Fruit fly (Drosophila melanogaster) Kc167 (cell line): ENCODE data around the gene FucT6.

ENCODE experiments used
- Myc ChIP-seq: fragments of >200 bp; optimal IDR thresholded peaks from 2 replicates; lab custom pipeline; 2017; ENCODE audit warnings: missing external identifiers
- Sin3A ChIP-seq: fragments of >200 bp; optimal IDR thresholded peaks from 2 replicates; lab custom pipeline; 2018; ENCODE audit warnings: missing external identifiers
- h ChIP-seq: fragments of >200 bp; optimal IDR thresholded peaks from 3 replicates; lab custom pipeline; 2018; ENCODE audit warnings: missing external identifiers
- insv ChIP-seq: fragments of >200 bp; optimal IDR thresholded peaks from 3 replicates; lab custom pipeline; 2018; ENCODE audit warnings: missing external identifiers
- psq ChIP-seq: fragments of >200 bp; optimal IDR thresholded peaks from 2 replicates; lab custom pipeline; 2017; ENCODE audit warnings: missing external identifiers
- ttk ChIP-seq: sonication (Bioruptor generic); optimal IDR thresholded peaks from 2 replicates; lab custom pipeline; 2017; ENCODE audit warnings: missing external identifiers

FucT6 gene

dm6 chrX:11717892-11718291, 8.1 kb upstream of the FucT6 start:
- no peak for TF ChIP-seq Sin3A (lab: Kevin White, UChicago)
- no peak for TF ChIP-seq insv (lab: Kevin White, UChicago)
- TF ChIP-seq h (lab: Kevin White, UChicago), result no peak
- no peak for TF ChIP-seq Myc (lab: Kevin White, UChicago)
- no peak for TF ChIP-seq psq (lab: Kevin White, UChicago)
- TF ChIP-seq ttk (lab: Kevin White, UChicago), result no peak

dm6 chrX:11716731-11717326, 7.1 kb upstream of the FucT6 start, which contains the start of gene prtp:
TSS of gene prtp (plus strand) at chrX:11716756.
- no peak for TF ChIP-seq psq (lab: Kevin White, UChicago)
- TF ChIP-seq h (lab: Kevin White, UChicago), result no peak
- no peak for TF ChIP-seq insv (lab: Kevin White, UChicago)

- TF ChIP-seq insv (lab: Kevin White, UChicago) (no peak), psq (lab: Kevin White, UChicago) (peak; percentile 69)
These were observed 6.4 kb upstream of the FucT6 start for dm6 chrX:11715937-11716730.

- TF ChIP-seq ttk (lab: Kevin White, UChicago) (no peak), Myc (lab: Kevin White, UChicago) (no peak), h (lab: Kevin White, UChicago) (no peak), Sin3A (lab: Kevin White, UChicago) (no peak), psq (lab: Kevin White, UChicago) (no peak), insv (lab: Kevin White, UChicago) (no peak)
These were observed 5.5 kb upstream of the FucT6 start, which contains the start of gene Amun for dm6 chrX:11715263-11715659. TSS of gene Amun (minus strand) at chrX:11715565.

- TF ChIP-seq Myc (lab: Kevin White, UChicago) (no peak), psq (lab: Kevin White, UChicago) (peak; percentile 63), insv (lab: Kevin White, UChicago) (no peak), h (lab: Kevin White, UChicago) (no peak)
These were observed 4.9 kb upstream of the FucT6 start for dm6 chrX:11714529-11715262.

- TF ChIP-seq Sin3A (lab: Kevin White, UChicago), result no peak
- no peak for TF ChIP-seq h (lab: Kevin White, UChicago)
- TF ChIP-seq Myc (lab: Kevin White, UChicago), result no peak
- peak; percentile 36 for TF ChIP-seq psq (lab: Kevin White, UChicago)
These were observed 4.2 kb upstream of the FucT6 start for dm6 chrX:11713808-11714528.

dm6 chrX:11704929-11705612, 4.7 kb downstream of the FucT6 start, which contains the start of gene CG2444:
TSS of gene CG2444 (minus strand) at chrX:11705300.
- TF ChIP-seq psq (lab: Kevin White, UChicago) (no peak), insv (lab: Kevin White, UChicago) (no peak), h (lab: Kevin White, UChicago) (no peak), Sin3A (lab: Kevin White, UChicago) (no peak), ttk (lab: Kevin White, UChicago) (no peak), Myc (lab: Kevin White, UChicago) (no peak)

- TF ChIP-seq psq (lab: Kevin White, UChicago), result no peak
- TF ChIP-seq h (lab: Kevin White, UChicago), result no peak
- TF ChIP-seq Myc (lab: Kevin White, UChicago), result no peak
These were observed 9.0 kb downstream of the FucT6 start for dm6 chrX:11700765-11701164.

- TF ChIP-seq ttk (lab: Kevin White, UChicago) (no peak), Myc (lab: Kevin White, UChicago) (no peak), Sin3A (lab: Kevin White, UChicago) (no peak), insv (lab: Kevin White, UChicago) (no peak), psq (lab: Kevin White, UChicago) (no peak), h (lab: Kevin White, UChicago) (no peak)
These were observed 13.9 kb downstream of the FucT6 start for dm6 chrX:11695883-11696211.

dm6 chrX:11694959-11695882, 14.5 kb downstream of the FucT6 start, which contains the start of gene PhKgamma:
TSS of gene PhKgamma (plus strand) at chrX:11695137.
- TF ChIP-seq h (lab: Kevin White, UChicago) (no peak), ttk (lab: Kevin White, UChicago) (no peak), psq (lab: Kevin White, UChicago) (no peak), Sin3A (lab: Kevin White, UChicago) (no peak), Myc (lab: Kevin White, UChicago) (no peak), insv (lab: Kevin White, UChicago) (no peak)
